Fruit fly (Drosophila melanogaster) whole organism, wandering third instar larva: ENCODE measurements around the gene CG4151.

ENCODE experiments used
- CrebA ChIP-seq: fragments of 200-800 bp; sonication (Bioruptor generic); optimal IDR thresholded peaks from 2 replicates; lab custom pipeline; 2016; ENCODE audit warnings: missing biosample characterization, mild to moderate bottlenecking, missing genetic modification characterization, borderline replicate concordance
- Myc ChIP-seq: fragments of >200 bp; optimal IDR thresholded peaks from 2 replicates; lab custom pipeline; 2017
- brk ChIP-seq: fragments of 200-800 bp; sonication (Bioruptor generic); optimal IDR thresholded peaks from 2 replicates; lab custom pipeline; 2016; ENCODE audit warnings: missing biosample characterization, mild to moderate bottlenecking, missing genetic modification characterization
- dmrt93B ChIP-seq: fragments of 200-800 bp; sonication (Bioruptor generic); optimal IDR thresholded peaks from 2 replicates; lab custom pipeline; 2018; ENCODE audit warnings: missing biosample characterization, mild to moderate bottlenecking, missing genetic modification characterization
- ey ChIP-seq: fragments of 200-800 bp; sonication (Bioruptor generic); optimal IDR thresholded peaks from 2 replicates; lab custom pipeline; 2016; ENCODE audit warnings: missing biosample characterization, missing genetic modification characterization
- jim ChIP-seq: fragments of 175-275, 200-325 bp; sonication (Bioruptor generic); optimal IDR thresholded peaks from 2 replicates; lab custom pipeline; 2016; ENCODE audit warnings: missing biosample characterization, mild to moderate bottlenecking, missing genetic modification characterization
- usp ChIP-seq: fragments of >200 bp; optimal IDR thresholded peaks from 2 replicates; lab custom pipeline; 2017; ENCODE audit warnings: missing biosample characterization, missing genetic modification characterization

DNA sequence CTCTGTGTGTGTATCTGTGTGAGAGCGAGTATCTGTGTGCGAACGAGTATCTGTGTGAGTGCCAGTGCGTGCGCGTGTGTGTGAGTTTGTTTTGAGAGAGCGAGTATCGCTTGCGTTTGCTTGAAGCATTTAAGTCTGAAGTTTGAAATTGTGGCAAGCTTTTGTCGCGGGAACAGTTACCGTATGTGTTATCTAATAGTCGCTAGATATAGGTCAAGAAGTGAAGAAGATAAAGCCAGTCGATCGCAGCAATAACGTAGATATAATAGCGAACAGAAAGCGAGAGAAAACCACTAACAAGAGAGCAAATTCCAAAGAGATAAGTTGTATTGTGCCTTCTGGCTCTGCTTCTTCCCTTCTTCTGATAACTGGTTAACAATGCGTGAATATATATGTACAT, 16.9 kb downstream of the CG4151 start:
- TF ChIP-seq Myc (lab: Kevin White, UChicago) (no peak), usp (GFP tag; lab: Kevin White, UChicago) (no peak), jim (GFP tag; lab: Kevin White, UChicago) (no peak), CrebA (GFP tag; lab: Kevin White, UChicago) (no peak), ey (GFP tag; lab: Kevin White, UChicago) (no peak), dmrt93B (GFP tag; lab: Kevin White, UChicago) (no peak), brk (no peak)
